Fruit fly (Drosophila melanogaster): ENCODE measurements around the gene Nup107.

DNA sequence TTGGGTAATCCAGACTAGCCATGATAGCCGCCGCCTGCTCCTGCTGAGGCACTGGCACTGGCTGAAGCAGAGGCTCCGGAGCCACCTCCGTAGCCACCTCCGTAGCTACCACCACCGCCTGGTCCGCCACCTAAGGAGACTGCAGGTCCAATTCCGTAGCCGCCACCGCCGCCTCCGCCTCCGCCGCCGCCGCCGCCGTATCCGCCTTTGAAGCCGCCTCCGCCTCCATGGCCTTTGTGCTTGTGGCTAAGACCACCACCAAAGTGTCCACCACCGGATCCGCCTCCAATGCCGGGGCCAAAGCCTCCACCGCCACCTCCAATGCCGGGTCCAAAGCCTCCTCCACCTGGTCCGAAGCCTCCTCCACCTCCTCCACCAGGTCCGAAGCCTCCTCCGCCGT is 42.9 kb downstream of the Nup107 start:
- TF ChIP-seq pan (optimal IDR thresholded peaks at IDR 0.05) (no peak), EcR (GFP tag; optimal IDR thresholded peaks at IDR 0.05) (no peak)

Measured in whole organism.